Fruit fly (Drosophila melanogaster) whole organism, embryonic: Measurements from ENCODE around the gene CG44836.

Experiments
- Adf1 ChIP-seq: fragments of 200-800 bp; sonication (Bioruptor generic); IDR thresholded peaks from 2 replicates; pipeline ENCODE4 v1.3.6; 2022; ENCODE audit warnings: missing biosample characterization, missing genetic modification characterization
- CG12299 ChIP-seq: fragments of 200-800 bp; sonication (Bioruptor generic); optimal IDR thresholded peaks from 2 replicates; lab custom pipeline; 2018; ENCODE audit warnings: missing biosample characterization, mild to moderate bottlenecking, missing genetic modification characterization
- CG13424 ChIP-seq: fragments of 200-800 bp; sonication (Bioruptor generic); optimal IDR thresholded peaks from 2 replicates; lab custom pipeline; 2019; ENCODE audit warnings: missing biosample characterization, mild to moderate bottlenecking, missing genetic modification characterization, moderate library complexity
- CG13624 ChIP-seq: fragments of 200-800 bp; sonication (Bioruptor generic); optimal IDR thresholded peaks from 2 replicates; lab custom pipeline; 2016; ENCODE audit warnings: missing biosample characterization, missing genetic modification characterization
- CG14441 ChIP-seq: fragments of 200-800 bp; sonication (Bioruptor generic); IDR thresholded peaks from 2 replicates; pipeline ENCODE4 v1.3.6; 2022; ENCODE audit warnings: missing biosample characterization, missing genetic modification characterization
- CG14667 ChIP-seq: fragments of 200-800 bp; sonication (Bioruptor generic); IDR thresholded peaks from 2 replicates; pipeline ENCODE4 v1.3.6; 2022; ENCODE audit warnings: missing biosample characterization, missing genetic modification characterization
- CG15011 ChIP-seq: fragments of 200-800 bp; sonication (Bioruptor generic); optimal IDR thresholded peaks from 3 replicates; lab custom pipeline; 2018; ENCODE audit warnings: missing biosample characterization, mild to moderate bottlenecking, missing genetic modification characterization
- CG16813 ChIP-seq: fragments of 200-800 bp; sonication (Bioruptor generic); IDR thresholded peaks from 3 replicates; pipeline ENCODE4 v1.3.6; 2022; ENCODE audit warnings: missing biosample characterization, missing genetic modification characterization; ENCODE audit not compliant: partially characterized antibody
- CG2678 ChIP-seq: fragments of 200-800 bp; sonication (Bioruptor generic); optimal IDR thresholded peaks from 3 replicates; lab custom pipeline; 2019; ENCODE audit warnings: missing biosample characterization, mild to moderate bottlenecking, missing genetic modification characterization, moderate library complexity
- CG32772 ChIP-seq: fragments of 200-800 bp; sonication (Bioruptor generic); IDR thresholded peaks from 2 replicates; pipeline ENCODE4 v1.3.6; 2022; ENCODE audit warnings: missing biosample characterization, missing genetic modification characterization
- CG33213 ChIP-seq: fragments of 200-800 bp; sonication (Bioruptor generic); optimal IDR thresholded peaks from 3 replicates; lab custom pipeline; 2016; ENCODE audit warnings: missing biosample characterization, missing genetic modification characterization
- CG4820 ChIP-seq: fragments of 200-800 bp; sonication (Bioruptor generic); optimal IDR thresholded peaks from 3 replicates; lab custom pipeline; 2016; ENCODE audit warnings: missing biosample characterization, missing genetic modification characterization
- CG9215 ChIP-seq: fragments of 200-800 bp; sonication (Bioruptor generic); IDR thresholded peaks from 2 replicates; pipeline ENCODE4 v1.3.6; 2022; ENCODE audit warnings: missing biosample characterization, missing genetic modification characterization
- CG9437 ChIP-seq: fragments of 200-800 bp; sonication (Bioruptor generic); optimal IDR thresholded peaks from 2 replicates; lab custom pipeline; 2018; ENCODE audit warnings: missing biosample characterization, mild to moderate bottlenecking, missing genetic modification characterization
- Doc3 ChIP-seq: fragments of 200-800 bp; sonication (Bioruptor generic); IDR thresholded peaks from 3 replicates; pipeline ENCODE4 v1.3.6; 2022; ENCODE audit warnings: missing biosample characterization, missing genetic modification characterization; ENCODE audit not compliant: partially characterized antibody
- ERR ChIP-seq: fragments of 200-800 bp; sonication (Bioruptor generic); optimal IDR thresholded peaks from 2 replicates; lab custom pipeline; 2016; ENCODE audit warnings: missing biosample characterization, missing genetic modification characterization
- HLH3B ChIP-seq: fragments of 200-800 bp; sonication (Bioruptor generic); IDR thresholded peaks from 2 replicates; pipeline ENCODE4 v1.3.6; 2022; ENCODE audit warnings: missing biosample characterization, missing genetic modification characterization
- NC2α ChIP-seq: fragments of 200-800 bp; sonication (Bioruptor generic); optimal IDR thresholded peaks from 2 replicates; lab custom pipeline; 2016; ENCODE audit warnings: missing biosample characterization, missing genetic modification characterization
- Nf-YA ChIP-seq: fragments of 200-800 bp; sonication (Bioruptor generic); IDR thresholded peaks from 2 replicates; pipeline ENCODE4 v1.3.6; 2022; ENCODE audit warnings: missing biosample characterization, missing genetic modification characterization
- Opbp ChIP-seq: fragments of 200-800 bp; sonication (Bioruptor generic); IDR thresholded peaks from 3 replicates; pipeline ENCODE4 v1.3.6; 2022; ENCODE audit warnings: missing biosample characterization, missing genetic modification characterization; ENCODE audit not compliant: partially characterized antibody
- PHDP ChIP-seq: fragments of 200-800 bp; sonication (Bioruptor generic); optimal IDR thresholded peaks from 3 replicates; lab custom pipeline; 2018; ENCODE audit warnings: missing biosample characterization, mild to moderate bottlenecking, missing genetic modification characterization, moderate library complexity
- Pdp1 ChIP-seq, 2 experiments: fragments of 200-800 bp; sonication (Bioruptor generic); optimal IDR thresholded peaks; 3 replicates each; lab custom pipeline; 2016; ENCODE audit warnings: missing biosample characterization in 2 of 2, missing genetic modification characterization in 2 of 2, mild to moderate bottlenecking in 1 of 2, moderate library complexity in 1 of 2
- Rx ChIP-seq: fragments of 200-800 bp; sonication (Bioruptor generic); IDR thresholded peaks from 2 replicates; pipeline ENCODE4 v1.3.6; 2022; ENCODE audit warnings: missing biosample characterization, missing genetic modification characterization
- Xbp1 ChIP-seq: fragments of 200-800 bp; sonication (Bioruptor generic); optimal IDR thresholded peaks from 3 replicates; lab custom pipeline; 2016; ENCODE audit warnings: missing biosample characterization, mild to moderate bottlenecking, missing genetic modification characterization
- ab ChIP-seq: fragments of 200-800 bp; sonication (Bioruptor generic); optimal IDR thresholded peaks from 2 replicates; lab custom pipeline; 2016; ENCODE audit warnings: missing biosample characterization, missing genetic modification characterization
- bowl ChIP-seq: fragments of 200-800 bp; sonication (Bioruptor generic); IDR thresholded peaks from 2 replicates; pipeline ENCODE4 v1.3.6; 2022; ENCODE audit warnings: missing biosample characterization, missing genetic modification characterization
- crol ChIP-seq: fragments of 200-800 bp; sonication (Bioruptor generic); IDR thresholded peaks from 2 replicates; pipeline ENCODE4 v1.3.6; 2022; ENCODE audit warnings: missing biosample characterization, missing genetic modification characterization
- danr ChIP-seq: fragments of 200-800 bp; sonication (Bioruptor generic); IDR thresholded peaks from 2 replicates; pipeline ENCODE4 v1.3.6; 2022; ENCODE audit warnings: missing biosample characterization, missing genetic modification characterization
- dimm ChIP-seq: fragments of 200-800 bp; sonication (Bioruptor generic); IDR thresholded peaks from 2 replicates; pipeline ENCODE4 v1.3.6; 2022; ENCODE audit warnings: missing biosample characterization, missing genetic modification characterization
- dm ChIP-seq: fragments of 200-800 bp; sonication (Bioruptor generic); optimal IDR thresholded peaks from 3 replicates; lab custom pipeline; 2016; ENCODE audit warnings: missing biosample characterization, missing genetic modification characterization
- ems ChIP-seq: fragments of 200-800 bp; sonication (Bioruptor generic); optimal IDR thresholded peaks from 3 replicates; lab custom pipeline; 2016; ENCODE audit warnings: missing biosample characterization, missing genetic modification characterization
- esg ChIP-seq: fragments of 200-800 bp; sonication (Bioruptor generic); conservative IDR thresholded peaks from 2 replicates; pipeline ENCODE4 v1.3.6; 2022; ENCODE audit warnings: missing biosample characterization, missing genetic modification characterization
- fd64A ChIP-seq: fragments of 200-800 bp; sonication (Bioruptor generic); optimal IDR thresholded peaks from 3 replicates; lab custom pipeline; 2018; ENCODE audit warnings: missing biosample characterization, mild to moderate bottlenecking, missing genetic modification characterization
- gsb ChIP-seq: fragments of 200-800 bp; sonication (Bioruptor generic); IDR thresholded peaks from 2 replicates; pipeline ENCODE4 v1.3.6; 2022; ENCODE audit warnings: missing biosample characterization, missing genetic modification characterization
- ham ChIP-seq: fragments of 200-800 bp; sonication (Bioruptor generic); IDR thresholded peaks from 2 replicates; pipeline ENCODE4 v1.3.6; 2022; ENCODE audit warnings: missing biosample characterization, missing genetic modification characterization
- ind ChIP-seq: fragments of 200-800 bp; sonication (Bioruptor generic); optimal IDR thresholded peaks from 3 replicates; lab custom pipeline; 2016; ENCODE audit warnings: missing biosample characterization, missing genetic modification characterization
- jing ChIP-seq: fragments of 200-800 bp; sonication (Bioruptor generic); optimal IDR thresholded peaks from 2 replicates; lab custom pipeline; 2018; ENCODE audit warnings: missing biosample characterization, mild to moderate bottlenecking, missing genetic modification characterization
- lilli ChIP-seq: fragments of 200-800 bp; sonication (Bioruptor generic); optimal IDR thresholded peaks from 3 replicates; lab custom pipeline; 2016; ENCODE audit warnings: missing biosample characterization, missing genetic modification characterization
- mam ChIP-seq: fragments of 200-800 bp; sonication (Bioruptor generic); optimal IDR thresholded peaks from 3 replicates; lab custom pipeline; 2016; ENCODE audit warnings: missing biosample characterization, missing genetic modification characterization
- nmo ChIP-seq: fragments of 200-800 bp; sonication (Bioruptor generic); optimal IDR thresholded peaks from 2 replicates; lab custom pipeline; 2018; ENCODE audit warnings: missing biosample characterization, mild to moderate bottlenecking, missing genetic modification characterization, moderate library complexity
- psq ChIP-seq: fragments of 200-800 bp; sonication (Bioruptor generic); optimal IDR thresholded peaks from 2 replicates; lab custom pipeline; 2017; ENCODE audit warnings: missing biosample characterization, missing genetic modification characterization
- sim ChIP-seq: fragments of 200-800 bp; sonication (Bioruptor generic); IDR thresholded peaks from 2 replicates; pipeline ENCODE4 v1.3.6; 2022; ENCODE audit warnings: missing biosample characterization, missing genetic modification characterization
- stc ChIP-seq: fragments of 200-800 bp; sonication (Bioruptor generic); IDR thresholded peaks from 2 replicates; pipeline ENCODE4 v1.3.6; 2022; ENCODE audit warnings: missing biosample characterization, missing genetic modification characterization
- tin ChIP-seq: fragments of 200-800 bp; sonication (Bioruptor generic); optimal IDR thresholded peaks from 3 replicates; lab custom pipeline; 2016; ENCODE audit warnings: missing biosample characterization, missing genetic modification characterization
- tio ChIP-seq: fragments of 200-800 bp; sonication (Bioruptor generic); optimal IDR thresholded peaks from 2 replicates; lab custom pipeline; 2017; ENCODE audit warnings: missing biosample characterization, missing genetic modification characterization, inconsistent platforms
- tll ChIP-seq, 2 experiments: fragments of 200-800 bp in 1 of 2; fragments of >200 bp in 1 of 2; sonication (Bioruptor generic) in 1 of 2; optimal IDR thresholded peaks; 2 replicates each; lab custom pipeline; 2017 to 2019; ENCODE audit warnings: missing biosample characterization in 2 of 2, missing genetic modification characterization in 2 of 2, mild to moderate bottlenecking in 1 of 2, moderate library complexity in 1 of 2
- trem ChIP-seq: fragments of 200-800 bp; optimal IDR thresholded peaks from 3 replicates; lab custom pipeline; 2019; ENCODE audit warnings: missing biosample characterization, mild to moderate bottlenecking, missing genetic modification characterization, moderate library complexity
- vfl ChIP-seq: fragments of 200-800 bp; sonication (Bioruptor generic); optimal IDR thresholded peaks from 2 replicates; lab custom pipeline; 2016; ENCODE audit warnings: missing biosample characterization, missing genetic modification characterization
- vvl ChIP-seq: fragments of 200-800 bp; sonication (Bioruptor generic); IDR thresholded peaks from 2 replicates; pipeline ENCODE4 v1.3.6; 2022; ENCODE audit warnings: missing biosample characterization, missing genetic modification characterization
- zen ChIP-seq: fragments of 200-800 bp; sonication (Bioruptor generic); optimal IDR thresholded peaks from 3 replicates; lab custom pipeline; 2018; ENCODE audit warnings: missing biosample characterization, mild to moderate bottlenecking, missing genetic modification characterization, moderate library complexity

CG44836 gene

dm6 chr3L:16380770-16381169 lies 19.3 kb downstream of the CG44836 start (continued):
- TF ChIP-seq Adf1 = no peak; the same call in 1 of the 2 replicates
- peak; percentile 74 to 75 for TF ChIP-seq Pdp1 (GFP tag; optimal IDR thresholded peaks at IDR 0.05; lab: Kevin White, UChicago)
- no peak for TF ChIP-seq crol (GFP tag; lab: Robert Waterston, UW)
- peak; percentile 4 for TF ChIP-seq NC2α (GFP tag; lab: Kevin White, UChicago)
- TF ChIP-seq fd64A (GFP tag; lab: Kevin White, UChicago) = peak; percentile 23
- TF ChIP-seq stc (GFP tag; lab: Robert Waterston, UW) = 0 out of 2 replicates have a peak, but pooled peaks have one; percentile 7
- TF ChIP-seq nmo (GFP tag; lab: Kevin White, UChicago) = peak; percentile 54
- no peak; the same call in 1 of the 2 replicates for TF ChIP-seq CG9215
- TF ChIP-seq ab (GFP tag; lab: Kevin White, UChicago) = peak; percentile 59
- peak; percentile 23 for TF ChIP-seq vfl (GFP tag; lab: Kevin White, UChicago)
- TF ChIP-seq mam (GFP tag; lab: Kevin White, UChicago) = peak; percentile 63
- peak; percentile 70 for TF ChIP-seq PHDP (tag; lab: Kevin White, UChicago)
- peak; percentile 57 for TF ChIP-seq dm
- peak; percentile 60 for TF ChIP-seq ems
- no peak for TF ChIP-seq Rx (GFP tag; lab: Robert Waterston, UW)
- TF ChIP-seq lilli = peak; percentile 76
- TF ChIP-seq HLH3B (GFP tag; lab: Robert Waterston, UW) = peak; percentile 60
- no peak for TF ChIP-seq tio
- no peak for TF ChIP-seq dimm (GFP tag; lab: Robert Waterston, UW)
- peak; percentile 54 for TF ChIP-seq CG9437 (GFP tag; lab: Kevin White, UChicago)
- TF ChIP-seq esg = peak; percentile 48; the same call in 1 of the 2 replicates
- TF ChIP-seq tin (GFP tag; lab: Kevin White, UChicago) = peak; percentile 63
- peak; percentile 27 for TF ChIP-seq CG4820
- TF ChIP-seq CG13424 = peak; percentile 79
- peak; percentile 52; the same call in 1 of the 2 replicates for TF ChIP-seq CG14441 (GFP tag; lab: Robert Waterston, UW)
- TF ChIP-seq zen = peak; percentile 2
- TF ChIP-seq ham = no peak
- no peak for TF ChIP-seq Doc3 (GFP tag; lab: Robert Waterston, UW)
- peak; percentile 71 for TF ChIP-seq CG13624 (GFP tag; lab: Kevin White, UChicago)
- TF ChIP-seq Opbp (GFP tag; lab: Robert Waterston, UW) = no peak
- no peak for TF ChIP-seq CG32772
- no peak for TF ChIP-seq tll (GFP tag; optimal IDR thresholded peaks at IDR 0.05; lab: Kevin White, UChicago)
- TF ChIP-seq Xbp1 (GFP tag; lab: Kevin White, UChicago) = peak; percentile 71
- peak; percentile 16 for TF ChIP-seq CG15011 (GFP tag; lab: Kevin White, UChicago)
- TF ChIP-seq psq (GFP tag; lab: Kevin White, UChicago) = no peak
- peak; percentile 52 for TF ChIP-seq gsb (GFP tag; lab: Robert Waterston, UW)
- peak; percentile 42 for TF ChIP-seq trem (tag; lab: Kevin White, UChicago)
- no peak for TF ChIP-seq Nf-YA (GFP tag; lab: Robert Waterston, UW)
- peak; percentile 61 for TF ChIP-seq danr (GFP tag; lab: Robert Waterston, UW)
- TF ChIP-seq ERR (GFP tag; lab: Kevin White, UChicago) = no peak
- TF ChIP-seq CG12299 = peak; percentile 49
- peak; percentile 65; the same call in 1 of the 2 replicates for TF ChIP-seq vvl (GFP tag; lab: Robert Waterston, UW)
- TF ChIP-seq CG2678 = peak; percentile 87
- TF ChIP-seq ind (GFP tag; lab: Kevin White, UChicago) = peak; percentile 76
- TF ChIP-seq bowl (GFP tag; lab: Robert Waterston, UW) = no peak
- no peak for TF ChIP-seq CG16813 (GFP tag; lab: Robert Waterston, UW)
- TF ChIP-seq sim (GFP tag; lab: Robert Waterston, UW) = 0 out of 2 replicates have a peak, but pooled peaks have one; percentile 41
- TF ChIP-seq CG33213 (GFP tag; lab: Kevin White, UChicago) = peak; percentile 9
- no peak for TF ChIP-seq jing (GFP tag; lab: Kevin White, UChicago)
- TF ChIP-seq CG14667 = peak; percentile 44; the same call in 1 of the 2 replicates
